Fruit fly (Drosophila melanogaster) whole organism, embryonic: Measurements from ENCODE around the gene Trm7-32.

Source experiments
- Antp ChIP-seq: fragments of 200-800 bp; sonication (Bioruptor generic); optimal IDR thresholded peaks from 3 replicates; lab custom pipeline; 2016; ENCODE audit warnings: missing biosample characterization, missing genetic modification characterization
- Blimp-1 ChIP-seq: fragments of 200-800 bp; sonication (Bioruptor generic); optimal IDR thresholded peaks from 3 replicates; lab custom pipeline; 2018; ENCODE audit warnings: missing biosample characterization, missing genetic modification characterization, mild to moderate bottlenecking, moderate library complexity, missing genetic modification reagents
- CG10147 ChIP-seq: fragments of 200-800 bp; sonication (Bioruptor generic); optimal IDR thresholded peaks from 2 replicates; lab custom pipeline; 2019; ENCODE audit warnings: missing biosample characterization, mild to moderate bottlenecking, missing genetic modification characterization, moderate library complexity
- CG10366 ChIP-seq: fragments of 200-800 bp; sonication (Bioruptor generic); IDR thresholded peaks from 2 replicates; pipeline ENCODE4 v1.3.6; 2022; ENCODE audit warnings: missing biosample characterization, missing genetic modification characterization
- CG10431 ChIP-seq: fragments of 200-800 bp; sonication (Bioruptor generic); optimal IDR thresholded peaks from 3 replicates; lab custom pipeline; 2018; ENCODE audit warnings: missing biosample characterization, mild to moderate bottlenecking, missing genetic modification characterization
- CG11247 ChIP-seq: fragments of 200-800 bp; sonication (Bioruptor generic); IDR thresholded peaks from 2 replicates; pipeline ENCODE4 v1.3.6; 2022; ENCODE audit warnings: missing biosample characterization, missing genetic modification characterization
- CG1233 ChIP-seq: fragments of 200-800 bp; sonication (Bioruptor generic); optimal IDR thresholded peaks from 4 replicates; lab custom pipeline; 2018; ENCODE audit warnings: missing biosample characterization, mild to moderate bottlenecking, missing genetic modification characterization
- CG12391 ChIP-seq: fragments of 200-800 bp; sonication (Bioruptor generic); optimal IDR thresholded peaks from 3 replicates; lab custom pipeline; 2018; ENCODE audit warnings: missing biosample characterization, mild to moderate bottlenecking, missing genetic modification characterization, moderate library complexity
- CG13624 ChIP-seq: fragments of 200-800 bp; sonication (Bioruptor generic); optimal IDR thresholded peaks from 2 replicates; lab custom pipeline; 2016; ENCODE audit warnings: missing biosample characterization, missing genetic modification characterization
- CG14667 ChIP-seq: fragments of 200-800 bp; sonication (Bioruptor generic); IDR thresholded peaks from 2 replicates; pipeline ENCODE4 v1.3.6; 2022; ENCODE audit warnings: missing biosample characterization, missing genetic modification characterization
- CG17568 ChIP-seq: fragments of 200-800 bp; sonication (Bioruptor generic); optimal IDR thresholded peaks from 2 replicates; lab custom pipeline; 2018; ENCODE audit warnings: missing biosample characterization, mild to moderate bottlenecking, missing genetic modification characterization, moderate library complexity
- CG17802 ChIP-seq: fragments of 200-800 bp; sonication (Bioruptor generic); optimal IDR thresholded peaks from 2 replicates; lab custom pipeline; 2018; ENCODE audit warnings: missing biosample characterization, mild to moderate bottlenecking, missing genetic modification characterization, moderate library complexity
- CG18262 ChIP-seq: fragments of 200-800 bp; optimal IDR thresholded peaks from 3 replicates; lab custom pipeline; 2019; ENCODE audit warnings: missing biosample characterization, mild to moderate bottlenecking, missing genetic modification characterization, moderate library complexity
- CG2199 ChIP-seq: fragments of 200-800 bp; sonication (Bioruptor generic); IDR thresholded peaks from 3 replicates; pipeline ENCODE4 v1.3.6; 2022; ENCODE audit warnings: missing biosample characterization, missing genetic modification characterization
- CG30020 ChIP-seq: fragments of 200-800 bp; optimal IDR thresholded peaks from 2 replicates; lab custom pipeline; 2019; ENCODE audit warnings: missing biosample characterization, mild to moderate bottlenecking, missing genetic modification characterization, moderate library complexity
- CG33213 ChIP-seq: fragments of 200-800 bp; sonication (Bioruptor generic); optimal IDR thresholded peaks from 3 replicates; lab custom pipeline; 2016; ENCODE audit warnings: missing biosample characterization, missing genetic modification characterization
- CG4360 ChIP-seq: fragments of 200-800 bp; sonication (Bioruptor generic); IDR thresholded peaks from 2 replicates; pipeline ENCODE4 v1.3.6; 2022; ENCODE audit warnings: missing biosample characterization, missing genetic modification characterization
- CG4617 ChIP-seq: fragments of 200-800 bp; sonication (Bioruptor generic); optimal IDR thresholded peaks from 3 replicates; lab custom pipeline; 2016; ENCODE audit warnings: missing biosample characterization, missing genetic modification characterization, borderline replicate concordance
- CG4730 ChIP-seq: fragments of 200-800 bp; sonication (Bioruptor generic); IDR thresholded peaks from 2 replicates; pipeline ENCODE4 v1.3.6; 2022; ENCODE audit warnings: missing biosample characterization, missing genetic modification characterization
- CG6175 ChIP-seq: fragments of 200-800 bp; sonication (Bioruptor generic); IDR thresholded peaks from 3 replicates; pipeline ENCODE4 v1.3.6; 2022; ENCODE audit warnings: missing biosample characterization, missing genetic modification characterization
- CG6854 ChIP-seq: fragments of 200-800 bp; sonication (Bioruptor generic); optimal IDR thresholded peaks from 3 replicates; lab custom pipeline; 2017; ENCODE audit warnings: missing biosample characterization, mild to moderate bottlenecking, missing genetic modification characterization
- CG9727 ChIP-seq: fragments of 200-800 bp; sonication (Bioruptor generic); optimal IDR thresholded peaks from 3 replicates; lab custom pipeline; 2017; ENCODE audit warnings: missing biosample characterization, mild to moderate bottlenecking, missing genetic modification characterization
- Chrac-16 ChIP-seq: fragments of 200-800 bp; sonication (Bioruptor generic); optimal IDR thresholded peaks from 3 replicates; lab custom pipeline; 2016; ENCODE audit warnings: missing biosample characterization, missing genetic modification characterization
- Dfd ChIP-seq, 2 experiments: fragments of >200 bp; optimal IDR thresholded peaks; 2 replicates each; lab custom pipeline; 2017; ENCODE audit warnings: missing biosample characterization in 2 of 2, missing genetic modification characterization in 2 of 2
- Doc3 ChIP-seq: fragments of 200-800 bp; sonication (Bioruptor generic); IDR thresholded peaks from 3 replicates; pipeline ENCODE4 v1.3.6; 2022; ENCODE audit warnings: missing biosample characterization, missing genetic modification characterization; ENCODE audit not compliant: partially characterized antibody
- Eip74EF ChIP-seq, 2 experiments: fragments of 200-800 bp in 1 of 2; fragments of >200 bp in 1 of 2; sonication (Bioruptor generic) in 1 of 2; optimal IDR thresholded peaks; 2 replicates each; lab custom pipeline; 2017 to 2019; ENCODE audit warnings: missing biosample characterization in 2 of 2, missing genetic modification characterization in 2 of 2, mild to moderate bottlenecking in 1 of 2, moderate library complexity in 1 of 2
- Fer2 ChIP-seq: fragments of 200-800 bp; sonication (Bioruptor generic); optimal IDR thresholded peaks from 2 replicates; lab custom pipeline; 2018; ENCODE audit warnings: missing biosample characterization, mild to moderate bottlenecking, missing genetic modification characterization, moderate library complexity
- HLH4C ChIP-seq: fragments of 200-800 bp; sonication (Bioruptor generic); IDR thresholded peaks from 3 replicates; pipeline ENCODE4 v1.3.6; 2022; ENCODE audit warnings: missing biosample characterization, missing genetic modification characterization; ENCODE audit not compliant: partially characterized antibody
- HLH54F ChIP-seq: fragments of 200-800 bp; sonication (Bioruptor generic); optimal IDR thresholded peaks from 3 replicates; lab custom pipeline; 2016; ENCODE audit warnings: missing biosample characterization, missing genetic modification characterization
- Hr39 ChIP-seq: fragments of >200 bp; optimal IDR thresholded peaks from 2 replicates; lab custom pipeline; 2017
- MESR4 ChIP-seq: fragments of 200-800 bp; sonication (Bioruptor generic); optimal IDR thresholded peaks from 2 replicates; lab custom pipeline; 2018; ENCODE audit warnings: missing biosample characterization, mild to moderate bottlenecking, missing genetic modification characterization, moderate library complexity
- Scr ChIP-seq: fragments of 200-800 bp; sonication (Bioruptor generic); IDR thresholded peaks from 2 replicates; pipeline ENCODE4 v1.3.6; 2022; ENCODE audit warnings: missing biosample characterization, missing genetic modification characterization; ENCODE audit not compliant: partially characterized antibody
- Vsx1 ChIP-seq: fragments of 200-800 bp; sonication (Bioruptor generic); optimal IDR thresholded peaks from 2 replicates; lab custom pipeline; 2017; ENCODE audit warnings: missing biosample characterization, mild to moderate bottlenecking, missing genetic modification characterization, missing genetic modification reagents
- Xbp1 ChIP-seq: fragments of 200-800 bp; sonication (Bioruptor generic); optimal IDR thresholded peaks from 3 replicates; lab custom pipeline; 2016; ENCODE audit warnings: missing biosample characterization, mild to moderate bottlenecking, missing genetic modification characterization
- ash1 ChIP-seq: fragments of 200-800 bp; sonication (Bioruptor generic); optimal IDR thresholded peaks from 2 replicates; lab custom pipeline; 2018; ENCODE audit warnings: missing biosample characterization, mild to moderate bottlenecking, missing genetic modification characterization
- croc ChIP-seq: fragments of 200-800 bp; sonication (Bioruptor generic); conservative IDR thresholded peaks from 3 replicates; pipeline ENCODE4 v1.3.6; 2022; ENCODE audit warnings: missing biosample characterization, missing genetic modification characterization
- da ChIP-seq: fragments of 200-800 bp; sonication (Bioruptor generic); optimal IDR thresholded peaks from 2 replicates; lab custom pipeline; 2016; ENCODE audit warnings: missing biosample characterization, missing genetic modification characterization
- dan ChIP-seq: fragments of 200-800 bp; sonication (Bioruptor generic); IDR thresholded peaks from 2 replicates; pipeline ENCODE4 v1.3.6; 2022; ENCODE audit warnings: missing biosample characterization, missing genetic modification characterization
- dpn ChIP-seq, 2 experiments: fragments of 200-800 bp; sonication (Bioruptor generic); optimal IDR thresholded peaks; 3 replicates each; lab custom pipeline; 2016; ENCODE audit warnings: missing biosample characterization in 2 of 2, missing genetic modification characterization in 2 of 2
- gcm2 ChIP-seq: fragments of 200-800 bp; sonication (Bioruptor generic); optimal IDR thresholded peaks from 2 replicates; lab custom pipeline; 2016; ENCODE audit warnings: missing biosample characterization, missing genetic modification characterization
- gem ChIP-seq: fragments of 200-800 bp; sonication (Bioruptor generic); optimal IDR thresholded peaks from 2 replicates; lab custom pipeline; 2019; ENCODE audit warnings: missing biosample characterization, mild to moderate bottlenecking, missing genetic modification characterization, moderate library complexity
- inv ChIP-seq: fragments of 200-800 bp; sonication (Bioruptor generic); IDR thresholded peaks from 2 replicates; pipeline ENCODE4 v1.3.6; 2022; ENCODE audit warnings: missing biosample characterization, missing genetic modification characterization; ENCODE audit not compliant: partially characterized antibody
- ken ChIP-seq: fragments of 200-800 bp; sonication (Bioruptor generic); IDR thresholded peaks from 3 replicates; pipeline ENCODE4 v1.3.6; 2022; ENCODE audit warnings: missing biosample characterization, missing genetic modification characterization
- pb ChIP-seq: fragments of 200-800 bp; sonication (Bioruptor generic); optimal IDR thresholded peaks from 3 replicates; lab custom pipeline; 2016; ENCODE audit warnings: missing biosample characterization, missing genetic modification characterization
- pros ChIP-seq: fragments of 200-800 bp; sonication (Bioruptor generic); optimal IDR thresholded peaks from 3 replicates; lab custom pipeline; 2019; ENCODE audit warnings: missing biosample characterization, mild to moderate bottlenecking, missing genetic modification characterization, moderate library complexity
- pum ChIP-seq: fragments of 200-800 bp; sonication (Bioruptor generic); optimal IDR thresholded peaks from 2 replicates; lab custom pipeline; 2016; ENCODE audit warnings: missing biosample characterization, missing genetic modification characterization
- row ChIP-seq: fragments of 200-800 bp; sonication (Bioruptor generic); IDR thresholded peaks from 3 replicates; pipeline ENCODE4 v1.3.6; 2022; ENCODE audit warnings: missing biosample characterization, missing genetic modification characterization
- tgo ChIP-seq: fragments of 200-800 bp; sonication (Bioruptor generic); IDR thresholded peaks from 3 replicates; pipeline ENCODE4 v1.3.6; 2022; ENCODE audit warnings: missing biosample characterization, missing genetic modification characterization
- unc-4 ChIP-seq: fragments of 200-800 bp; sonication (Bioruptor generic); IDR thresholded peaks from 2 replicates; pipeline ENCODE4 v1.3.6; 2022; ENCODE audit warnings: missing biosample characterization, missing genetic modification characterization; ENCODE audit not compliant: partially characterized antibody
- unpg ChIP-seq: fragments of 200-800 bp; sonication (Bioruptor generic); optimal IDR thresholded peaks from 3 replicates; lab custom pipeline; 2018; ENCODE audit warnings: missing biosample characterization, mild to moderate bottlenecking, missing genetic modification characterization, moderate library complexity
- zfh2 ChIP-seq: fragments of 200-800 bp; sonication (Bioruptor generic); optimal IDR thresholded peaks from 2 replicates; lab custom pipeline; 2016; ENCODE audit warnings: missing biosample characterization, missing genetic modification characterization

Gene Trm7-32

DNA sequence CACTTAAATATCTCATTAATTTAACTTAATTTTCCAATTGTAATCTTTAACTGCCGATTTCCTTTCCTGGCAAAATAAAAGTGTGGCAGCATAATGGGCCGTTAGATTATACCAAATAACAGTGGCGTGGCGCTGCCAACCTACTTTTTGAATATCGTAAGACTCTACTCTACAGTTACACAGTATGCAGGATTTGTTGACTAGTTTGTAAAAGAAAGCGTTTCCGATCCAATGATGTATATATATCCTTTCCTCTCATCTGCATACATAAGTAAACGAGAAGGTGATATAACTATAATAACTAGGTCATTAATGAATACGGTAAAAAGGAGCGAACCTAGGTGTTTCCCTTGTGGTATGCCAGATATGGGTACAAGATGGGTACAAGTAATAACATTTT is 48.7 kb upstream of the Trm7-32 start, which contains the start of gene EMC2B (continued):
- no peak for TF ChIP-seq Eip74EF (GFP tag; optimal IDR thresholded peaks at IDR 0.05; lab: Kevin White, UChicago)
- no peak for TF ChIP-seq CG6175 (GFP tag; lab: Robert Waterston, UW)
- no peak for TF ChIP-seq dan
- no peak for TF ChIP-seq Hr39 (lab: Kevin White, UChicago)
- TF ChIP-seq Scr, result no peak
- peak; percentile 53 for TF ChIP-seq MESR4 (GFP tag; lab: Kevin White, UChicago)
- no peak for TF ChIP-seq CG6854 (GFP tag; lab: Kevin White, UChicago)
- TF ChIP-seq Xbp1 (GFP tag; lab: Kevin White, UChicago), result peak; percentile 38
- TF ChIP-seq Dfd (GFP tag; optimal IDR thresholded peaks at IDR 0.05; lab: Kevin White, UChicago), result no peak
- no peak for TF ChIP-seq HLH4C
- TF ChIP-seq croc (GFP tag; lab: Robert Waterston, UW), result no peak
- no peak for TF ChIP-seq CG30020 (tag; lab: Kevin White, UChicago)
- TF ChIP-seq CG11247 (GFP tag; lab: Robert Waterston, UW), result no peak
- TF ChIP-seq Fer2, result no peak
- TF ChIP-seq inv (GFP tag; lab: Robert Waterston, UW), result no peak
- no peak for TF ChIP-seq pros (GFP tag; lab: Kevin White, UChicago)
- TF ChIP-seq CG2199 (GFP tag; lab: Robert Waterston, UW), result no peak
- peak; percentile 39 for TF ChIP-seq HLH54F
- TF ChIP-seq CG17568 (GFP tag; lab: Kevin White, UChicago), result no peak
- TF ChIP-seq Blimp-1 (GFP tag; lab: Kevin White, UChicago), result no peak
- TF ChIP-seq row, result no peak
- TF ChIP-seq pum (GFP tag; lab: Kevin White, UChicago), result peak; percentile 65
- TF ChIP-seq da (GFP tag; lab: Kevin White, UChicago), result no peak
- TF ChIP-seq gem, result peak; percentile 63
- no peak for TF ChIP-seq gcm2 (GFP tag; lab: Kevin White, UChicago)
- TF ChIP-seq CG4360, result no peak
- TF ChIP-seq CG10431 (GFP tag; lab: Kevin White, UChicago), result no peak
- TF ChIP-seq Chrac-16, result peak; percentile 16
- peak; percentile 16 for TF ChIP-seq CG9727
- TF ChIP-seq Antp, result peak; percentile 52
- no peak for TF ChIP-seq Doc3
- no peak for TF ChIP-seq tgo (GFP tag; lab: Robert Waterston, UW)
- no peak for TF ChIP-seq CG14667 (GFP tag; lab: Robert Waterston, UW)
- no peak for TF ChIP-seq ash1 (GFP tag; lab: Kevin White, UChicago)
- peak; percentile 52 for TF ChIP-seq unpg (GFP tag; lab: Kevin White, UChicago)
- TF ChIP-seq dpn (GFP tag; optimal IDR thresholded peaks at IDR 0.05; lab: Kevin White, UChicago), result peak; percentile 46 to 62
- TF ChIP-seq CG18262 (tag; lab: Kevin White, UChicago), result peak; percentile 8
- TF ChIP-seq zfh2 (GFP tag; lab: Kevin White, UChicago), result peak; percentile 76
- TF ChIP-seq CG4617 (GFP tag; lab: Kevin White, UChicago), result peak; percentile 77
- TF ChIP-seq CG12391 (tag; lab: Kevin White, UChicago), result peak; percentile 44
- TF ChIP-seq ken (GFP tag; lab: Robert Waterston, UW), result no peak
- TF ChIP-seq CG10147 (GFP tag; lab: Kevin White, UChicago), result no peak
- no peak for TF ChIP-seq unc-4
- TF ChIP-seq CG1233 (GFP tag; lab: Kevin White, UChicago), result no peak
- no peak for TF ChIP-seq CG17802 (tag; lab: Kevin White, UChicago)
- no peak for TF ChIP-seq Vsx1 (GFP tag; lab: Kevin White, UChicago)
- TF ChIP-seq CG13624 (GFP tag; lab: Kevin White, UChicago), result peak; percentile 46
- TF ChIP-seq CG4730 (GFP tag; lab: Robert Waterston, UW), result no peak
- TF ChIP-seq CG10366 (GFP tag; lab: Robert Waterston, UW), result no peak
- TF ChIP-seq pb (GFP tag; lab: Kevin White, UChicago), result peak; percentile 39
- TF ChIP-seq CG33213 (GFP tag; lab: Kevin White, UChicago), result peak; percentile 44
